Worm (Caenorhabditis elegans): Measurements from ENCODE around the gene F49E12.8.

DNA sequence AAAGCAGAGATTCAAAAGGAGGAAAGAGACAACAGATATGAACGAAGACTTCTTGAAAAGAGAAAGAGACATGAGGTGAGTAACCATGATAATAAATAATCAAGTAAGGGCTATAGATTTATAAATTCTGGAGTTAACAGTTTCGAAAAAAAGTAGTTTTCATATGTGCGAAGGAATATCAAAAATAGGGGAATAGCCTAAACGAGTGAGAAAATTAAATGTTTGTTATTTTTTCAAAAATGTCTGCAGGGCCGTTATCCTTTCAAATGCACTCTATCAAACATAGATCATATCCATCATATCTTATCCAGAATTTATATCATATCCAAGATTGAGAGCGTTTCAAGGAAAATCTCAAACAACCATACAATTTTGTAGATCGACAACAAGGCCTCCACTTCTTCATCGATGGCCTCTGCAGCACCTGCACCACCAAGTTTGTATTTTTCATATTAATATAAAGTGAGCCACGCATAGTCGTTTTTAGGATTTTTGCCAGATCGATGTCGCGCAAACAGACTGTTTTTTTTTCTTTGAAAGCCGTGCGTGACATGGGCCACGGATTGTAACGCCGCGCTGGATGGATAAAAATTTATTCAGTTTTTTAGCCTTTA, 26.8 kb upstream of the F49E12.8 start:
- TF ChIP-seq nhr-28 (tag; optimal IDR thresholded peaks at IDR 0.05) (no peak), nhr-2 (tag; optimal IDR thresholded peaks at IDR 0.05) (no peak), ceh-43 (GFP tag; optimal IDR thresholded peaks at IDR 0.05) (no peak), ceh-39 (tag; optimal IDR thresholded peaks at IDR 0.05) (no peak), pha-4 (tag; optimal IDR thresholded peaks at IDR 0.05) (no peak), elt-1 (tag; optimal IDR thresholded peaks at IDR 0.05; ENCODE audit: borderline replicate concordance, insufficient read depth) (no peak), nhr-76 (tag; optimal IDR thresholded peaks at IDR 0.05) (no peak)
